Worm (Caenorhabditis elegans): Measurements from ENCODE around the gene Y73B6BL.12.

Gene Y73B6BL.12

ce11 chrIV:6330790-6331189, 13.5 kb upstream of the Y73B6BL.12 start (continued):
- TF ChIP-seq mdl-1 (tag; optimal IDR thresholded peaks at IDR 0.05) (no peak), dve-1 (tag; optimal IDR thresholded peaks at IDR 0.05; ENCODE audit: insufficient read depth) (peak; percentile 55)

ce11 chrIV:6329339-6329738, 12.1 kb upstream of the Y73B6BL.12 start, which contains the start of gene seu-1:
seu-1 (plus strand) TSS chrIV:6329639.
- TF ChIP-seq snpc-1.2 (GFP tag; IDR thresholded peaks at IDR 0.05): 0 out of 2 replicates have a peak, but pooled peaks have one; percentile 7
- no peak for TF ChIP-seq F49E8.2 (tag; optimal IDR thresholded peaks at IDR 0.05; ENCODE audit: borderline replicate concordance)
- TF ChIP-seq dpl-1 (GFP tag; optimal IDR thresholded peaks at IDR 0.05): no peak

- TF ChIP-seq ceh-20 (GFP tag; IDR thresholded peaks at IDR 0.05) (no peak), ZK337.2 (GFP tag; IDR thresholded peaks at IDR 0.05) (no peak), unc-62 (GFP tag; optimal IDR thresholded peaks at IDR 0.05 in 1 of 2) (peak in 1 of 2 experiments; percentile 94), unc-62 (tag; optimal IDR thresholded peaks at IDR 0.05) (no peak)
These were observed 10.9 kb upstream of the Y73B6BL.12 start for ce11 chrIV:6328198-6328597.

ce11 chrIV:6327363-6328015, 10.2 kb upstream of the Y73B6BL.12 start:
- TF ChIP-seq daf-16 (GFP tag; optimal IDR thresholded peaks at IDR 0.05): no peak
- peak; percentile 59 for TF ChIP-seq daf-16 (tag; optimal IDR thresholded peaks at IDR 0.05)
- 0 out of 2 replicates have a peak, but pooled peaks have one; percentile 25 for TF ChIP-seq ceh-20 (GFP tag; IDR thresholded peaks at IDR 0.05)
- peak; percentile 40 for TF ChIP-seq pqm-1 (tag; optimal IDR thresholded peaks at IDR 0.05)
- TF ChIP-seq dpl-1 (GFP tag; optimal IDR thresholded peaks at IDR 0.05): peak; percentile 17
- peak; percentile 43; the same call in 1 of the 2 replicates for TF ChIP-seq dmd-6 (GFP tag; IDR thresholded peaks at IDR 0.05)
- no peak for TF ChIP-seq cey-2 (tag; optimal IDR thresholded peaks at IDR 0.05; ENCODE audit: borderline replicate concordance, insufficient read depth)
- peak in 1 of 2 experiments; percentile 59 for TF ChIP-seq lsy-2 (tag; optimal IDR thresholded peaks at IDR 0.05)
- no peak for TF ChIP-seq mdl-1 (tag; optimal IDR thresholded peaks at IDR 0.05)
- TF ChIP-seq T20F7.1 (GFP tag; optimal IDR thresholded peaks at IDR 0.05): peak; percentile 17
- no peak for TF ChIP-seq unc-62 (GFP tag; optimal IDR thresholded peaks at IDR 0.05 in 1 of 2)
- TF ChIP-seq unc-62 (tag; optimal IDR thresholded peaks at IDR 0.05): no peak
- peak; percentile 64 for TF ChIP-seq nhr-28 (tag; optimal IDR thresholded peaks at IDR 0.05)
- TF ChIP-seq nhr-48 (tag; optimal IDR thresholded peaks at IDR 0.05): peak; percentile 19
- TF ChIP-seq dve-1 (tag; optimal IDR thresholded peaks at IDR 0.05; ENCODE audit: insufficient read depth): peak; percentile 38
- peak; percentile 46 for TF ChIP-seq hlh-11 (tag; optimal IDR thresholded peaks at IDR 0.05)
- peak; percentile 69 for TF ChIP-seq ceh-28 (tag; optimal IDR thresholded peaks at IDR 0.05)
- no peak for TF ChIP-seq Y48G9A.11 (GFP tag; IDR thresholded peaks at IDR 0.05)
- peak; percentile 51 for TF ChIP-seq lin-38 (GFP tag; IDR thresholded peaks at IDR 0.05)

- TF ChIP-seq mes-2 (tag; optimal IDR thresholded peaks at IDR 0.05; ENCODE audit: poor library complexity, severe bottlenecking) (peak; percentile 15), ceh-28 (tag; optimal IDR thresholded peaks at IDR 0.05) (no peak), daf-8 (GFP tag; IDR thresholded peaks at IDR 0.05) (no peak)
These were observed 9.2 kb upstream of the Y73B6BL.12 start, which contains the start of gene lsm-8 for ce11 chrIV:6326448-6326847. lsm-8 (plus strand) TSS chrIV:6326526.

- TF ChIP-seq hlh-30 (tag; optimal IDR thresholded peaks at IDR 0.05; ENCODE audit: insufficient read depth) (no peak), F49E8.2 (tag; optimal IDR thresholded peaks at IDR 0.05; ENCODE audit: borderline replicate concordance) (peak; percentile 51), ceh-32 (tag; optimal IDR thresholded peaks at IDR 0.05; ENCODE audit: poor library complexity) (no peak), lin-38 (GFP tag; IDR thresholded peaks at IDR 0.05) (peak; percentile 64), pha-4 (GFP tag; IDR thresholded peaks at IDR 0.05) (peak; percentile 18; the same call in 1 of the 2 replicates), pha-4 (tag; optimal IDR thresholded peaks at IDR 0.05) (no peak), lin-1 (GFP tag; IDR thresholded peaks at IDR 0.05) (0 out of 2 replicates have a peak, but pooled peaks have one; percentile 8), spr-3 (GFP tag; optimal IDR thresholded peaks at IDR 0.05) (peak; percentile 10), mxl-2 (GFP tag; conservative IDR thresholded peaks at IDR 0.05) (0 out of 2 replicates have a peak, but pooled peaks have one; percentile 43), Y5F2A.4 (GFP tag; optimal IDR thresholded peaks at IDR 0.05) (peak; percentile 3), set-16 (GFP tag; IDR thresholded peaks at IDR 0.05) (no peak), snpc-1.2 (GFP tag; IDR thresholded peaks at IDR 0.05) (peak; percentile 77), ceh-44 (GFP tag; IDR thresholded peaks at IDR 0.05) (no peak), ZK337.2 (GFP tag; IDR thresholded peaks at IDR 0.05) (no peak)
These were observed 8.5 kb upstream of the Y73B6BL.12 start for ce11 chrIV:6325772-6326171.
